Worm (Caenorhabditis elegans) whole organism, late embryonic: ENCODE data around the gene C25G4.17.

Source experiments
- C08G9.2 ChIP-seq: sonication (generic microtip); optimal IDR thresholded peaks from 2 replicates; lab custom pipeline; 2016; ENCODE audit warnings: mild to moderate bottlenecking, missing genetic modification characterization, moderate library complexity, missing compliant biosample characterization
- K09A11.1 ChIP-seq: sonication (generic microtip); optimal IDR thresholded peaks from 2 replicates; lab custom pipeline; 2017; ENCODE audit warnings: antibody characterized with exemption, mild to moderate bottlenecking, missing genetic modification characterization, missing compliant biosample characterization; ENCODE audit not compliant: insufficient read depth
- T23F11.4 ChIP-seq: fragments of 200-800 bp; sonication (Bioruptor generic); optimal IDR thresholded peaks from 2 replicates; lab custom pipeline; 2018; ENCODE audit warnings: mild to moderate bottlenecking, missing genetic modification characterization, missing compliant biosample characterization
- ama-1 ChIP-seq: fragments of 150-350 bp; optimal IDR thresholded peaks from 2 replicates; lab custom pipeline; 2014
- dmd-4 ChIP-seq: sonication (generic microtip); optimal IDR thresholded peaks from 2 replicates; lab custom pipeline; 2016; ENCODE audit warnings: borderline replicate concordance, missing genetic modification characterization, missing compliant biosample characterization
- fkh-10 ChIP-seq: fragments of 150-350 bp; optimal IDR thresholded peaks from 2 replicates; lab custom pipeline; 2014; ENCODE audit warnings: missing biosample characterization, missing genetic modification reagents, missing genetic modification characterization
- nhr-232 ChIP-seq: sonication (generic microtip); optimal IDR thresholded peaks from 2 replicates; lab custom pipeline; 2016; ENCODE audit warnings: missing genetic modification characterization, missing compliant biosample characterization
- odd-2 ChIP-seq: sonication (generic microtip); optimal IDR thresholded peaks from 2 replicates; lab custom pipeline; 2017; ENCODE audit warnings: antibody characterized with exemption, mild to moderate bottlenecking, missing genetic modification characterization, missing compliant biosample characterization
- pha-4 ChIP-seq: fragments of 150-350 bp; optimal IDR thresholded peaks from 2 replicates; lab custom pipeline; 2018; ENCODE audit warnings: missing biosample characterization, missing genetic modification reagents, missing genetic modification characterization
- tbx-7 ChIP-seq: sonication (generic microtip); optimal IDR thresholded peaks from 2 replicates; lab custom pipeline; 2016; ENCODE audit warnings: missing genotype, missing genetic modification characterization, missing compliant biosample characterization
- unc-55 ChIP-seq: sonication (generic microtip); optimal IDR thresholded peaks from 2 replicates; lab custom pipeline; 2017; ENCODE audit warnings: missing biosample characterization, missing genetic modification reagents, missing genetic modification characterization
- zip-5 ChIP-seq: sonication (generic microtip); optimal IDR thresholded peaks from 2 replicates; lab custom pipeline; 2016; ENCODE audit warnings: missing genetic modification characterization, missing compliant biosample characterization

- TF ChIP-seq pha-4 (tag; lab: Kevin White, UChicago) (no peak), C08G9.2 (no peak), odd-2 (tag; lab: Kevin White, UChicago) (no peak), T23F11.4 (GFP tag; lab: Kevin White, UChicago) (no peak), tbx-7 (tag; lab: Kevin White, UChicago) (no peak), nhr-232 (tag; lab: Kevin White, UChicago) (no peak), unc-55 (GFP tag; lab: Kevin White, UChicago) (no peak), dmd-4 (tag; lab: Kevin White, UChicago) (no peak), K09A11.1 (tag; lab: Kevin White, UChicago) (no peak), zip-5 (no peak), ama-1 (no peak), fkh-10 (GFP tag; lab: Kevin White, UChicago) (no peak)
Observed at ce11 chrIV:12468359-12468758, 26.5 kb downstream of the C25G4.17 start, which contains the start of gene igdb-2.
